Worm (Caenorhabditis elegans): ENCODE results near the gene C16C10.8.

ce11 chrIII:4170903-4171377 is 7.0 kb upstream of the C16C10.8 start, which contains the start of the genes rnf-121 and C16C10.4:
- peak; percentile 45 for TF ChIP-seq him-1 (tag; optimal IDR thresholded peaks at IDR 0.05)
- peak; percentile 43 for TF ChIP-seq dao-5 (tag; optimal IDR thresholded peaks at IDR 0.05)
- peak; percentile 69 for TF ChIP-seq W03F9.2 (tag; optimal IDR thresholded peaks at IDR 0.05)

Measured in whole organism, L4/young adult.